Fruit fly (Drosophila melanogaster) whole organism: ENCODE data around the gene CG10116.

Source experiments
- CG8478 ChIP-seq: fragments of >200 bp; optimal IDR thresholded peaks from 2 replicates; lab custom pipeline; 2018; ENCODE audit warnings: inconsistent platforms
- Dll ChIP-seq: fragments of >200 bp; optimal IDR thresholded peaks from 2 replicates; lab custom pipeline; 2017
- EcR ChIP-seq, 2 experiments: fragments of >200 bp; optimal IDR thresholded peaks; 2 replicates each; lab custom pipeline; 2017; ENCODE audit warnings: missing biosample characterization in 2 of 2, missing genetic modification characterization in 2 of 2, missing genetic modification reagents in 2 of 2
- psq ChIP-seq: fragments of >200 bp; optimal IDR thresholded peaks from 2 replicates; lab custom pipeline; 2017
- usp ChIP-seq: fragments of >200 bp; optimal IDR thresholded peaks from 2 replicates; lab custom pipeline; 2017; ENCODE audit warnings: missing biosample characterization, missing genetic modification characterization, mixed read lengths

DNA sequence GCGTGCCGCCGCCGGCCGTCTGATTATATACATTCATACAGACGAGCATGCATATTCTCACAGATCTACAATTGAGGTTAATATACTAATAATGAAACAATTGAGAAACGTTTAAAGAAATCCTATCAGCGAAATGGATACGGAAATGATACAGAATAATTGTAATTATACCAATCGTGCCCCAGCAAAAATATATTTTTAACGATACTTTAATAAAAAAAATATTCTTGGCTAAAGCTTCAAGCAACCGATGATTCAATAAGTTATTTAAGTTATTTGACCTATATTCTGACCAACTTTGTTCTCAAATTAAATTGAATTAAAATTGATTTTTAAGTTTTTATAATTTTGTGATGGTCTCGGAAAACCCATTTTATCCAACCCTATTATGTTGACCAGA lies 19.0 kb upstream of the CG10116 start:
- TF ChIP-seq CG8478 (no peak), EcR (GFP tag; optimal IDR thresholded peaks at IDR 0.05; lab: Kevin White, UChicago) (no peak), Dll (lab: Kevin White, UChicago) (no peak), psq (lab: Kevin White, UChicago) (no peak), usp (no peak)
